Worm (Caenorhabditis elegans) whole organism, L2 larva: Measurements from ENCODE around the gene B0457.6.

Source experiments
- ceh-82 ChIP-seq: fragments of 150-350 bp; optimal IDR thresholded peaks from 2 replicates; lab custom pipeline; 2014; ENCODE audit warnings: missing biosample characterization, missing genetic modification characterization
- elt-3 ChIP-seq: sonication (generic microtip); optimal IDR thresholded peaks from 2 replicates; lab custom pipeline; 2017; ENCODE audit warnings: missing biosample characterization, missing genetic modification characterization
- mbf-1 ChIP-seq: sonication (generic microtip); optimal IDR thresholded peaks from 2 replicates; lab custom pipeline; 2017; ENCODE audit warnings: missing biosample characterization, missing genetic modification characterization
- unc-39 ChIP-seq: fragments of 150-350 bp; optimal IDR thresholded peaks from 2 replicates; lab custom pipeline; 2014; ENCODE audit warnings: missing biosample characterization, missing genetic modification characterization
- zag-1 ChIP-seq: fragments of 150-350 bp; optimal IDR thresholded peaks from 2 replicates; lab custom pipeline; 2014; ENCODE audit warnings: missing biosample characterization, missing genetic modification characterization

DNA sequence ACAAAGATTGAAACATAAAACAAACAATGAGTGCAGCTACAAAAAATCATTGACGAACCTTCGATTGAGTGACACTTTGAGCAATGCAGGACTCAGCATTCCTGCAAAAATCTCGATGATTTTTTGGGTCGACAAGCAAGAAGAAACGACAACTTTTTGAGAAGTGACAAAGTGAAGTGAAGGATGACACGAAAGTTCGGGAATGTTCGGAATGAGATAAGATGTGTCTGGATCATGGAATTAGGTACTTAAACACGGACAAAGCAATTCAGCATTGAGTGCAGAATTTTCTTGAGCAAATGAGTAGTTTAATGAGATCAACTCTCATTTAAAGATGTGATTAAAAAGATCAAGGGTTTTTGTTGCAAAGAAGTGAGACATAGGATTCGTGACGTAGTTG lies 48.4 kb upstream of the B0457.6 start, which contains the start of gene T07D4.2:
- TF ChIP-seq mbf-1 (tag; lab: Kevin White, UChicago), result no peak
- no peak for TF ChIP-seq elt-3
- TF ChIP-seq zag-1 (tag; lab: Kevin White, UChicago), result no peak
- no peak for TF ChIP-seq ceh-82 (tag; lab: Kevin White, UChicago)
- TF ChIP-seq unc-39 (tag; lab: Kevin White, UChicago), result no peak
